Worm (Caenorhabditis elegans) whole organism, L3 larva: ENCODE measurements around the gene T09D3.3.

Experiments used
- R02D3.7 ChIP-seq: fragments of 150-350 bp; optimal IDR thresholded peaks from 2 replicates; lab custom pipeline; 2014; ENCODE audit warnings: missing biosample characterization, missing genetic modification characterization
- ceh-16 ChIP-seq: sonication (generic microtip); optimal IDR thresholded peaks from 2 replicates; lab custom pipeline; 2017; ENCODE audit warnings: missing biosample characterization, missing genetic modification characterization
- ceh-28 ChIP-seq: fragments of 150-350 bp; optimal IDR thresholded peaks from 2 replicates; lab custom pipeline; 2014; ENCODE audit warnings: missing biosample characterization, missing genetic modification reagents, missing genetic modification characterization
- daf-12 ChIP-seq: fragments of 150-350 bp; optimal IDR thresholded peaks from 2 replicates; lab custom pipeline; 2014; ENCODE audit warnings: missing biosample characterization, missing genetic modification reagents, missing genetic modification characterization
- egl-5 ChIP-seq: fragments of 150-350 bp; optimal IDR thresholded peaks from 2 replicates; lab custom pipeline; 2017; ENCODE audit warnings: missing biosample characterization, missing genetic modification reagents, missing genetic modification characterization, inconsistent platforms
- elt-2 ChIP-seq: sonication (generic microtip); optimal IDR thresholded peaks from 2 replicates; lab custom pipeline; 2016; ENCODE audit warnings: missing genetic modification reagents, mild to moderate bottlenecking, missing genetic modification characterization, missing compliant biosample characterization
- fos-1 ChIP-seq: fragments of 150-350 bp; optimal IDR thresholded peaks from 2 replicates; lab custom pipeline; 2014; ENCODE audit warnings: missing biosample characterization, missing genetic modification characterization
- jun-1 ChIP-seq: fragments of 150-350 bp; optimal IDR thresholded peaks from 2 replicates; lab custom pipeline; 2014; ENCODE audit warnings: missing biosample characterization, missing genetic modification reagents, missing genetic modification characterization
- lin-15B ChIP-seq: fragments of 150-350 bp; optimal IDR thresholded peaks from 2 replicates; lab custom pipeline; 2014; ENCODE audit warnings: missing biosample characterization, missing genetic modification characterization
- nhr-237 ChIP-seq: fragments of 150-350 bp; optimal IDR thresholded peaks from 2 replicates; lab custom pipeline; 2014; ENCODE audit warnings: missing biosample characterization, missing genetic modification characterization
- nhr-28 ChIP-seq: fragments of 150-350 bp; optimal IDR thresholded peaks from 2 replicates; lab custom pipeline; 2014; ENCODE audit warnings: missing biosample characterization, missing genetic modification characterization
- nhr-76 ChIP-seq: fragments of 150-350 bp; sonication (generic microtip); optimal IDR thresholded peaks from 5 replicates; lab custom pipeline; 2014; ENCODE audit warnings: missing biosample characterization, missing genetic modification characterization
- nhr-77 ChIP-seq: fragments of 150-350 bp; optimal IDR thresholded peaks from 2 replicates; lab custom pipeline; 2014; ENCODE audit warnings: missing biosample characterization, missing genetic modification characterization
- ztf-11 ChIP-seq: fragments of 150-350 bp; optimal IDR thresholded peaks from 2 replicates; lab custom pipeline; 2014; ENCODE audit warnings: missing biosample characterization, missing genetic modification characterization

ce11 chrV:5392993-5393628, 43.7 kb upstream of the T09D3.3 start, which contains the start of gene C35A11.4:
- TF ChIP-seq ceh-28 (tag; lab: Kevin White, UChicago) = no peak
- TF ChIP-seq jun-1 (tag; lab: Kevin White, UChicago) = no peak
- no peak for TF ChIP-seq ztf-11 (tag; lab: Kevin White, UChicago)
- no peak for TF ChIP-seq daf-12 (tag; lab: Kevin White, UChicago)
- no peak for TF ChIP-seq ceh-16 (tag; lab: Kevin White, UChicago)
- no peak for TF ChIP-seq egl-5 (tag; lab: Kevin White, UChicago)
- TF ChIP-seq fos-1 (tag; lab: Kevin White, UChicago) = no peak
- TF ChIP-seq nhr-76 = no peak
- TF ChIP-seq R02D3.7 = no peak
- no peak for TF ChIP-seq lin-15B (tag; lab: Kevin White, UChicago)
- no peak for TF ChIP-seq nhr-77 (tag; lab: Kevin White, UChicago)
- TF ChIP-seq nhr-28 (tag; lab: Kevin White, UChicago) = no peak
- TF ChIP-seq elt-2 (tag; lab: Kevin White, UChicago) = peak; percentile 99
- no peak for TF ChIP-seq nhr-237 (tag; lab: Kevin White, UChicago)
